Fruit fly (Drosophila melanogaster) whole organism, pupa: ENCODE results near the gene CG13607.

ENCODE experiments used
- CG10348 ChIP-seq: fragments of 200-800 bp; sonication (Bioruptor generic); IDR thresholded peaks from 2 replicates; pipeline ENCODE4 v1.3.6; 2022; ENCODE audit warnings: missing biosample characterization, missing genetic modification characterization
- CG12605 ChIP-seq: fragments of 200-800 bp; sonication (Bioruptor generic); IDR thresholded peaks from 2 replicates; pipeline ENCODE4 v1.3.6; 2022; ENCODE audit warnings: missing biosample characterization, missing genetic modification characterization
- CG13204 ChIP-seq: fragments of 200-800 bp; sonication (Bioruptor generic); optimal IDR thresholded peaks from 2 replicates; lab custom pipeline; 2018; ENCODE audit warnings: missing biosample characterization, mild to moderate bottlenecking, missing genetic modification characterization, moderate library complexity
- CG14655 ChIP-seq: fragments of 200-800 bp; sonication (Bioruptor generic); optimal IDR thresholded peaks from 3 replicates; lab custom pipeline; 2017; ENCODE audit warnings: mild to moderate bottlenecking, missing biosample characterization, missing genetic modification reagents, missing genetic modification characterization
- CG15710 ChIP-seq: fragments of 200-800 bp; sonication (Bioruptor generic); optimal IDR thresholded peaks from 2 replicates; lab custom pipeline; 2018; ENCODE audit warnings: missing biosample characterization, mild to moderate bottlenecking, missing genetic modification characterization, moderate library complexity
- CG17806 ChIP-seq: fragments of 200-800 bp; sonication (Bioruptor generic); optimal IDR thresholded peaks from 2 replicates; lab custom pipeline; 2018; ENCODE audit warnings: missing biosample characterization, mild to moderate bottlenecking, missing genetic modification characterization, moderate library complexity
- CG32121 ChIP-seq: fragments of 200-800 bp; sonication (Bioruptor generic); IDR thresholded peaks from 2 replicates; pipeline ENCODE4 v1.3.6; 2022; ENCODE audit warnings: missing biosample characterization, missing genetic modification characterization
- CG34367 ChIP-seq: fragments of 200-800 bp; sonication (Bioruptor generic); optimal IDR thresholded peaks from 2 replicates; lab custom pipeline; 2018; ENCODE audit warnings: missing biosample characterization, mild to moderate bottlenecking, missing genetic modification characterization
- CG4496 ChIP-seq: fragments of 200-800 bp; sonication (Bioruptor generic); IDR thresholded peaks from 3 replicates; pipeline ENCODE4 v1.3.6; 2022; ENCODE audit warnings: missing biosample characterization, missing genetic modification characterization
- CG8159 ChIP-seq: fragments of 200-800 bp; sonication (Bioruptor generic); optimal IDR thresholded peaks from 3 replicates; lab custom pipeline; 2018; ENCODE audit warnings: missing biosample characterization, mild to moderate bottlenecking, missing genetic modification characterization, moderate library complexity
- CG9948 ChIP-seq: fragments of 200-800 bp; sonication (Bioruptor generic); optimal IDR thresholded peaks from 2 replicates; lab custom pipeline; 2018; ENCODE audit warnings: missing biosample characterization, mild to moderate bottlenecking, missing genetic modification characterization, moderate library complexity
- D1 ChIP-seq: fragments of 200-800 bp; sonication (Bioruptor generic); optimal IDR thresholded peaks from 2 replicates; lab custom pipeline; 2018; ENCODE audit warnings: missing biosample characterization, mild to moderate bottlenecking, missing genetic modification characterization, moderate library complexity
- EcR ChIP-seq: fragments of 200-800 bp; sonication (Bioruptor generic); optimal IDR thresholded peaks from 3 replicates; lab custom pipeline; 2019; ENCODE audit warnings: missing biosample characterization, missing genetic modification characterization, mild to moderate bottlenecking, moderate library complexity, missing genetic modification reagents
- Ets98B ChIP-seq: fragments of 200-800 bp; sonication (Bioruptor generic); IDR thresholded peaks from 2 replicates; pipeline ENCODE4 v1.3.6; 2022; ENCODE audit warnings: missing biosample characterization, missing genetic modification characterization
- Pif1A ChIP-seq: fragments of 200-800 bp; sonication (Bioruptor generic); optimal IDR thresholded peaks from 3 replicates; lab custom pipeline; 2016; ENCODE audit warnings: missing biosample characterization, missing genetic modification characterization
- Pif1B ChIP-seq: fragments of 200-800 bp; sonication (Bioruptor generic); optimal IDR thresholded peaks from 3 replicates; lab custom pipeline; 2016; ENCODE audit warnings: missing biosample characterization, missing genetic modification characterization
- Snoo ChIP-seq: fragments of 200-800 bp; sonication (Bioruptor generic); optimal IDR thresholded peaks from 3 replicates; lab custom pipeline; 2017; ENCODE audit warnings: missing biosample characterization, mild to moderate bottlenecking, missing genetic modification characterization, inconsistent platforms
- fd96Ca ChIP-seq: fragments of 200-800 bp; sonication (Bioruptor generic); IDR thresholded peaks from 3 replicates; pipeline ENCODE4 v1.3.6; 2022; ENCODE audit warnings: missing biosample characterization, missing genetic modification characterization
- gl ChIP-seq: fragments of 200-800 bp; sonication (Bioruptor generic); optimal IDR thresholded peaks from 2 replicates; lab custom pipeline; 2018; ENCODE audit warnings: missing biosample characterization, mild to moderate bottlenecking, missing genetic modification characterization
- rn ChIP-seq: fragments of 200-800 bp; sonication (Bioruptor generic); IDR thresholded peaks from 2 replicates; pipeline ENCODE4 v1.3.6; 2022; ENCODE audit warnings: missing biosample characterization, missing genetic modification characterization

The CG13607 gene

dm6 chr3R:24139646-24140130, 23.6 kb upstream of the CG13607 start:
- TF ChIP-seq CG4496 (GFP tag; lab: Robert Waterston, UW) = 0 out of 3 replicates have a peak, but pooled peaks have one; percentile 16
- TF ChIP-seq gl (tag; lab: Kevin White, UChicago) = no peak

DNA sequence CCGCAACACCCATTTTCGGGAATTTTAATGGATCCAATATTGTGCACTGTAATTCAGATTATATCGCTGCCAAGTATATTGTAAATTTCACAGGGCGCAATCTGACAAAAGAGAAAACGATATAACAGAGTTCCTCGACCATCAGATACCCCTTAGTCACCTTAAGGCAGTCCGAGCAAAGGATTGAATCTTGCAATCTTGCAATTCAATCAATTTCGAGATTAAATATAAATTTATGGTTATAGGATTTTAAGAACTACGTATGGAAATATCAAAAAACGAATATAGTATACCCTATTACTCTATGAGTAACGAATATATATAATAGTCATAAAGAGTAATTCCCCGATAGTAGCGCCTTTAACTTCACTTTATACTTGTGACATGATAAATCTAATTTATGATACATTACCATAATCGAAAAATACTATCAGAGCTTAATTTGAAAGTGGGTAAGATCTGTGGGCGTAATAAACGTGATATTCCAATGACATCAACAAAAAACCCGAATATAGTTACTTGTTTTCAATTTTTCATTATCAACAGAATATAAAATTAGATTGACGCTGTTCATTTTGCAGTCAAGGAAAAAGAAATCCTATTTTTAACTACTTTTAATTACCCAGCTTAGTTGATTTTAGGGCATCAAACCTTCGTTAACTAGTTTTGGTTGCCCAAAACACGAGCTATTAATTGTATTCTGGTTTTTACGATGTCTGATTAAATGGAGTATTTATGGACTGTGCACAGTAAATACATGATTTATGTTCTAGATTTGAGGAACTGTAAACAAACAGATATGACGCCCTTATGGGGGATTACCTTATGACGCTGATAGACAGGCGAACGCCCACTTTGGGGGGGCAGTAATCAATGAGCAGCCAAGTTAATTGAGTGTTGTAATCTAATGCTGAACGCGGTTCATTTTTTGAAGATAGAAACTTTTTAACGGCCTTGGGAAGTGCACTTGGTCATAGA, 22.6 kb upstream of the CG13607 start:
- TF ChIP-seq CG8159 (tag; lab: Kevin White, UChicago) (no peak), D1 (tag; lab: Kevin White, UChicago) (no peak), CG14655 (no peak), CG10348 (GFP tag; lab: Robert Waterston, UW) (no peak), CG13204 (GFP tag; lab: Kevin White, UChicago) (no peak)
- TF ChIP-seq, all 21 proteins: peak for 0

dm6 chr3R:24137311-24137945, 21.3 kb upstream of the CG13607 start, which contains the start of gene Npc2f:
Npc2f (plus strand) TSS chr3R:24137895.
- TF ChIP-seq EcR (GFP tag; lab: Kevin White, UChicago) (peak; percentile 64), CG15710 (tag; lab: Kevin White, UChicago) (no peak)

DNA sequence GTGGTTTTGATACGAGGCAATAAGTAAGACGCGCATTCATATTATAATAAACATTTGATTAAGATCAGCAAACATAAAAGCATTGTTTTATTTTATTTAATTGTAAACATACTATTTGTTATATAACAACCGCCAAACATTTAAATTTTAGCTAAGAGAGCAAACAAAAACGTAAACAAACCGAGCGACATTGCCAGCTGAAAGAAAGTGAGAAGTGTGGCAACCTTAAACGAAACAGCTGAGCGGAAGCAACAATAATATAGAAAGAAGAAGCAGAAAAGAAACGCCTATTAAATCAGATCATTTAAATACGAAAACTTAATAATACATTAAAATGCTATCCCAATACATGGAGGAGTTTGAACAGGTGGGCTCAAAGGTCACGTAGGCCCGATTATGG, 18.5 kb upstream of the CG13607 start, which contains the start of gene Sec10:
Sec10 (plus strand) TSS at position 252 of the 400 bp plus-strand sequence.
- TF ChIP-seq CG34367 (tag; lab: Kevin White, UChicago) (peak; percentile 4), CG12605 (GFP tag; lab: Robert Waterston, UW) (no peak)

DNA sequence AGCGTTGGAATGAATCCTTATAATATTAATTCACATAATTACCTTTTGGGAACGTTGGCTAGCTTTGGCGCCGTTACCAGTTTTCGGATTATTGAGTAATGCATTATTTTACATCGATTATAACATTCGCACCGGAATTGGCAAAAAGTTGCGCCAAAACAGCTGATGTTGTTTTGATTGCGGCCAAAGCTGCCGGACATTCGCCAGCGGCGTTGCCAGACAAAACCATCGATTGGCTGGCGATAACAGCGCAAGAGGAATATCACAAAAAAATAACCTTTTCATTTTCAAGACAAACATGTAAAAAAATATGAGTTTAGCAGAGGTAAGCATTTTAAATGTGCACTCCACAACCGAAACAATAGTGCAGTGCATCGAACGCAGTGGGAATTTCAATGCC, 14.0 kb upstream of the CG13607 start, which contains the start of the genes GatB and Tsc1:
GatB (minus strand) TSS at position 176 of the 400 bp plus-strand sequence.
Tsc1 (plus strand) TSS at position 228 of the 400 bp plus-strand sequence.
- TF ChIP-seq CG17806 (tag; lab: Kevin White, UChicago) (no peak), CG14655 (no peak), CG13204 (GFP tag; lab: Kevin White, UChicago) (no peak), Ets98B (no peak), Snoo (tag; lab: Kevin White, UChicago) (no peak), Pif1A (no peak), CG12605 (GFP tag; lab: Robert Waterston, UW) (no peak), Pif1B (no peak), CG10348 (GFP tag; lab: Robert Waterston, UW) (no peak), D1 (tag; lab: Kevin White, UChicago) (no peak), CG9948 (no peak), CG8159 (tag; lab: Kevin White, UChicago) (no peak), EcR (GFP tag; lab: Kevin White, UChicago) (no peak), CG32121 (GFP tag; lab: Robert Waterston, UW) (no peak), fd96Ca (GFP tag; lab: Robert Waterston, UW) (no peak), CG4496 (GFP tag; lab: Robert Waterston, UW) (no peak)

DNA sequence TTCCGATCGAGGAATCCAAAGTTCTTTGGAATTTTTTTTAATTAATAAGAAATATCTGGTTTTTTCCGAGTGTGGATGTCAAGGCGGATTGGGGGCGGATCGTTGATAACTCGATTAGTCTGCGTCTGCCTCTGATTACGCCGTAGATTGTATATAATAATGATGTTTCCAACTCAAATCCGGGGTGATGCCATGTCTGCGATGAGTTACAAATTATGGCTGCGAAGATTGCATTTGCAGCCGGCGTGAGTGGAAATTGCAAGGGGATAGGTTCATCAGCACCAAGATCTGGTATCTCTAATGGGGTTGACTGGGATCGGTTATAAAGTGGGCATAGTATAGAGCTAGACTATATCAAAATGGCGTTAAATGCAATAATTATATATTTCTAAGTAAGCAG, 6.2 kb upstream of the CG13607 start:
- no peak for TF ChIP-seq CG14655
- TF ChIP-seq Ets98B = peak; percentile 17; the same call in 1 of the 2 replicates
- TF ChIP-seq EcR (GFP tag; lab: Kevin White, UChicago) = peak; percentile 67
- TF ChIP-seq, all 21 proteins: peak for 2

- no peak for TF ChIP-seq CG10348 (GFP tag; lab: Robert Waterston, UW)
- TF ChIP-seq CG17806 (tag; lab: Kevin White, UChicago) = no peak
- TF ChIP-seq Snoo (tag; lab: Kevin White, UChicago) = no peak
- TF ChIP-seq CG32121 (GFP tag; lab: Robert Waterston, UW) = no peak
- TF ChIP-seq CG15710 (tag; lab: Kevin White, UChicago) = no peak
- TF ChIP-seq Pif1B = no peak
- no peak for TF ChIP-seq D1 (tag; lab: Kevin White, UChicago)
- no peak for TF ChIP-seq CG34367 (tag; lab: Kevin White, UChicago)
- no peak for TF ChIP-seq gl (tag; lab: Kevin White, UChicago)
- TF ChIP-seq EcR (GFP tag; lab: Kevin White, UChicago) = no peak
- TF ChIP-seq rn (GFP tag; lab: Robert Waterston, UW) = no peak
- no peak for TF ChIP-seq CG8159 (tag; lab: Kevin White, UChicago)
- no peak for TF ChIP-seq fd96Ca (GFP tag; lab: Robert Waterston, UW)
- no peak for TF ChIP-seq Pif1A
- TF ChIP-seq CG14655 = no peak
- TF ChIP-seq CG13204 (GFP tag; lab: Kevin White, UChicago) = no peak
- TF ChIP-seq CG4496 (GFP tag; lab: Robert Waterston, UW) = no peak
- TF ChIP-seq Ets98B = no peak
- TF ChIP-seq CG9948 = no peak
Measured at dm6 chr3R:24121669-24122068, 5.5 kb upstream of the CG13607 start.
